Fruit fly (Drosophila melanogaster): Measurements from ENCODE around the gene daw.

Gene daw

DNA sequence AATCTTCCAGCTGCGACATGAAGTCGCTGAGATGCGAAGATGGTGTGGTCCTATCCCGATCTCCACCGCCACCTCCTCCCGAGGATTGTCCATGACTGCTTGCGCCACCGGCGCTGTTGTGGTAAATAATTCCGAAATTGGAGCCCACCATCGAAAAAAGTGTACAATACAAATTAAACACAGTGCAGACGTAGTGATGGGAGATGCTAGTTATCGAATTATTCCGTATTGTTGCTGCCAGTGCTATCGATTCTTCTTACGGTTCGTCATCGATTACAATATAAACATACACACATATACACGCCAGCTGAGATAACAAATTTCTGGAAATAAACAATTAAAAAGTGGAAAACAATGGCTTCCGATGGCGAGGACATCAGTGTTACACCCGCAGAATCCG, 37.4 kb upstream of the daw start, which contains the start of the genes Taf10b and Taf10 (continued):
- TF ChIP-seq Antp (GFP tag; optimal IDR thresholded peaks at IDR 0.05), result no peak
- no peak for TF ChIP-seq sima (GFP tag; optimal IDR thresholded peaks at IDR 0.05)
- TF ChIP-seq cg (GFP tag; optimal IDR thresholded peaks at IDR 0.05), result peak; percentile 73
- no peak for TF ChIP-seq CG31388 (GFP tag; optimal IDR thresholded peaks at IDR 0.05)
- peak; percentile 84 for TF ChIP-seq CG2116 (GFP tag; optimal IDR thresholded peaks at IDR 0.05)
- no peak for TF ChIP-seq Bdp1 (GFP tag; optimal IDR thresholded peaks at IDR 0.05)
- TF ChIP-seq unpg (GFP tag; optimal IDR thresholded peaks at IDR 0.05), result no peak
- no peak for TF ChIP-seq CG2889 (GFP tag; IDR thresholded peaks at IDR 0.05)
- no peak for TF ChIP-seq CG11696 (GFP tag; IDR thresholded peaks at IDR 0.05)
- peak; percentile 36 for TF ChIP-seq HmgZ (tag; optimal IDR thresholded peaks at IDR 0.05)
- peak; percentile 59 for TF ChIP-seq CG8924 (tag; optimal IDR thresholded peaks at IDR 0.05)
- peak; percentile 65; the same call in 2 of the 3 replicates for TF ChIP-seq Doc3 (GFP tag; IDR thresholded peaks at IDR 0.05; ENCODE audit: partially characterized antibody)
- no peak for TF ChIP-seq CTCF (GFP tag; optimal IDR thresholded peaks at IDR 0.05)
- no peak for TF ChIP-seq en (GFP tag; optimal IDR thresholded peaks at IDR 0.05)
- peak; percentile 93 for TF ChIP-seq nerfin-2 (GFP tag; IDR thresholded peaks at IDR 0.05; ENCODE audit: partially characterized antibody)
- TF ChIP-seq sob (GFP tag; IDR thresholded peaks at IDR 0.05), result no peak
- no peak for TF ChIP-seq CG31441 (GFP tag; IDR thresholded peaks at IDR 0.05)
- no peak for TF ChIP-seq CG1647 (GFP tag; optimal IDR thresholded peaks at IDR 0.05)
- TF ChIP-seq NC2α (GFP tag; optimal IDR thresholded peaks at IDR 0.05), result no peak
- peak; percentile 75 for TF ChIP-seq Med (GFP tag)
- TF ChIP-seq CG7987 (GFP tag; optimal IDR thresholded peaks at IDR 0.05), result no peak
- TF ChIP-seq CG3407 (GFP tag; optimal IDR thresholded peaks at IDR 0.05), result no peak
- no peak for TF ChIP-seq CoRest (tag; optimal IDR thresholded peaks at IDR 0.05)
- TF ChIP-seq corto (GFP tag; optimal IDR thresholded peaks at IDR 0.05), result no peak
- TF ChIP-seq H15 (GFP tag; IDR thresholded peaks at IDR 0.05), result no peak
- no peak for TF ChIP-seq CG3847 (GFP tag; IDR thresholded peaks at IDR 0.05)
- TF ChIP-seq CG33213 (GFP tag; optimal IDR thresholded peaks at IDR 0.05), result no peak
- TF ChIP-seq CG11695 (GFP tag; IDR thresholded peaks at IDR 0.05), result no peak
- no peak for TF ChIP-seq HHEX (GFP tag; optimal IDR thresholded peaks at IDR 0.05)
- no peak for TF ChIP-seq peb (GFP tag; IDR thresholded peaks at IDR 0.05)
- TF ChIP-seq kni (GFP tag; optimal IDR thresholded peaks at IDR 0.05), result no peak
- peak; percentile 79 for TF ChIP-seq tna (GFP tag; IDR thresholded peaks at IDR 0.05; ENCODE audit: partially characterized antibody)
- TF ChIP-seq fd96Cb (tag; optimal IDR thresholded peaks at IDR 0.05), result no peak
- TF ChIP-seq Gug (GFP tag; IDR thresholded peaks at IDR 0.05), result no peak
- peak; percentile 48 for TF ChIP-seq exex (tag; optimal IDR thresholded peaks at IDR 0.05)
- TF ChIP-seq Hsf (GFP tag; optimal IDR thresholded peaks at IDR 0.05), result no peak
- peak; percentile 82 for TF ChIP-seq Bgb (GFP tag; IDR thresholded peaks at IDR 0.05; ENCODE audit: partially characterized antibody)
- no peak for TF ChIP-seq CG18599 (GFP tag; optimal IDR thresholded peaks at IDR 0.05)
- no peak for TF ChIP-seq ac (GFP tag; optimal IDR thresholded peaks at IDR 0.05)
- TF ChIP-seq CG10543 (GFP tag; optimal IDR thresholded peaks at IDR 0.05), result peak; percentile 4
- TF ChIP-seq CG16779 (GFP tag; IDR thresholded peaks at IDR 0.05), result no peak
- TF ChIP-seq Eip74EF (GFP tag; optimal IDR thresholded peaks at IDR 0.05), result peak in 1 of 2 experiments; percentile 5
- no peak for TF ChIP-seq cas (GFP tag; IDR thresholded peaks at IDR 0.05)
- TF ChIP-seq CG12769 (tag; optimal IDR thresholded peaks at IDR 0.05), result no peak
- no peak for TF ChIP-seq ranshi (GFP tag; IDR thresholded peaks at IDR 0.05)
- no peak for TF ChIP-seq seq (GFP tag; IDR thresholded peaks at IDR 0.05)
- no peak for TF ChIP-seq ems (GFP tag; optimal IDR thresholded peaks at IDR 0.05)
- TF ChIP-seq zfh1 (GFP tag; IDR thresholded peaks at IDR 0.05), result no peak
- peak; percentile 64 for TF ChIP-seq E2f2 (GFP tag; IDR thresholded peaks at IDR 0.05)
- TF ChIP-seq CG10147 (GFP tag; optimal IDR thresholded peaks at IDR 0.05), result peak; percentile 15
- TF ChIP-seq CG1832 (GFP tag; optimal IDR thresholded peaks at IDR 0.05), result no peak
- TF ChIP-seq CG4282 (GFP tag; optimal IDR thresholded peaks at IDR 0.05), result no peak

Measured in whole organism, embryonic.